Fruit fly (Drosophila melanogaster) whole organism, embryonic: Measurements from ENCODE around the gene CG32320.

Experiments used
- C15 ChIP-seq: fragments of 200-800 bp; sonication (Bioruptor generic); IDR thresholded peaks from 3 replicates; pipeline ENCODE4 v1.3.6; 2022; ENCODE audit warnings: missing biosample characterization, missing genetic modification characterization
- CG10462 ChIP-seq: fragments of 200-800 bp; sonication (Bioruptor generic); optimal IDR thresholded peaks from 2 replicates; lab custom pipeline; 2016; ENCODE audit warnings: missing biosample characterization, missing genetic modification characterization
- CG13123 ChIP-seq: fragments of 200-800 bp; sonication (Bioruptor generic); optimal IDR thresholded peaks from 2 replicates; lab custom pipeline; 2016; ENCODE audit warnings: missing biosample characterization, missing genetic modification characterization
- CG13296 ChIP-seq: fragments of 200-800 bp; sonication (Bioruptor generic); optimal IDR thresholded peaks from 3 replicates; lab custom pipeline; 2018; ENCODE audit warnings: missing biosample characterization, mild to moderate bottlenecking, missing genetic modification characterization
- CG14667 ChIP-seq: fragments of 200-800 bp; sonication (Bioruptor generic); IDR thresholded peaks from 2 replicates; pipeline ENCODE4 v1.3.6; 2022; ENCODE audit warnings: missing biosample characterization, missing genetic modification characterization
- CG1529 ChIP-seq: fragments of 200-800 bp; sonication (Bioruptor generic); optimal IDR thresholded peaks from 3 replicates; lab custom pipeline; 2018; ENCODE audit warnings: missing biosample characterization, missing genetic modification characterization
- CG1832 ChIP-seq: fragments of 200-800 bp; sonication (Bioruptor generic); optimal IDR thresholded peaks from 2 replicates; lab custom pipeline; 2017; ENCODE audit warnings: missing biosample characterization, mild to moderate bottlenecking, missing genetic modification characterization, inconsistent platforms
- CG2120 ChIP-seq: fragments of 200-800 bp; sonication (Bioruptor generic); optimal IDR thresholded peaks from 3 replicates; lab custom pipeline; 2016; ENCODE audit warnings: missing biosample characterization, missing genetic modification characterization
- CG43689 ChIP-seq: fragments of 200-800 bp; sonication (Bioruptor generic); IDR thresholded peaks from 2 replicates; pipeline ENCODE4 v1.3.6; 2022; ENCODE audit warnings: missing biosample characterization, missing genetic modification characterization
- CG6813 ChIP-seq: fragments of 200-800 bp; sonication (Bioruptor generic); optimal IDR thresholded peaks from 2 replicates; lab custom pipeline; 2017; ENCODE audit warnings: missing biosample characterization, missing genetic modification characterization, mild to moderate bottlenecking, moderate library complexity, missing genetic modification reagents
- CG7745 ChIP-seq: fragments of 200-800 bp; sonication (Bioruptor generic); optimal IDR thresholded peaks from 2 replicates; lab custom pipeline; 2018; ENCODE audit warnings: missing biosample characterization, mild to moderate bottlenecking, missing genetic modification characterization, moderate library complexity
- CG7786 ChIP-seq: fragments of 200-800 bp; sonication (Bioruptor generic); optimal IDR thresholded peaks from 2 replicates; lab custom pipeline; 2016; ENCODE audit warnings: missing biosample characterization, missing genetic modification characterization
- CG7963 ChIP-seq: fragments of 200-800 bp; sonication (Bioruptor generic); IDR thresholded peaks from 3 replicates; pipeline ENCODE4 v1.3.6; 2022; ENCODE audit warnings: missing biosample characterization, missing genetic modification characterization; ENCODE audit not compliant: partially characterized antibody
- CG8478 ChIP-seq: fragments of >200 bp; optimal IDR thresholded peaks from 2 replicates; lab custom pipeline; 2018
- CG9797 ChIP-seq: fragments of 200-800 bp; sonication (Bioruptor generic); optimal IDR thresholded peaks from 3 replicates; lab custom pipeline; 2018; ENCODE audit warnings: missing biosample characterization, mild to moderate bottlenecking, missing genetic modification characterization
- CkIIα-i1 ChIP-seq: fragments of 200-800 bp; sonication (Bioruptor generic); IDR thresholded peaks from 2 replicates; pipeline ENCODE4 v1.3.6; 2022; ENCODE audit warnings: missing biosample characterization, missing genetic modification characterization
- Dip2 ChIP-seq: fragments of 200-800 bp; sonication (Bioruptor generic); IDR thresholded peaks from 2 replicates; pipeline ENCODE4 v1.3.6; 2022; ENCODE audit warnings: missing biosample characterization, missing genetic modification characterization
- Kr ChIP-seq: fragments of 200-800 bp; sonication (Bioruptor generic); optimal IDR thresholded peaks from 2 replicates; lab custom pipeline; 2017; ENCODE audit warnings: missing biosample characterization, mild to moderate bottlenecking, missing genetic modification characterization
- MESR4 ChIP-seq: fragments of 200-800 bp; sonication (Bioruptor generic); optimal IDR thresholded peaks from 2 replicates; lab custom pipeline; 2018; ENCODE audit warnings: missing biosample characterization, mild to moderate bottlenecking, missing genetic modification characterization, moderate library complexity
- Max ChIP-seq: fragments of 200-800 bp; sonication (Bioruptor generic); optimal IDR thresholded peaks from 2 replicates; lab custom pipeline; 2016; ENCODE audit warnings: missing biosample characterization, mild to moderate bottlenecking, missing genetic modification characterization
- Mrtf ChIP-seq: fragments of 200-800 bp; sonication (Bioruptor generic); IDR thresholded peaks from 3 replicates; pipeline ENCODE4 v1.3.6; 2022; ENCODE audit warnings: missing biosample characterization, missing genetic modification characterization
- Myb ChIP-seq: fragments of 200-800 bp; sonication (Bioruptor generic); optimal IDR thresholded peaks from 2 replicates; lab custom pipeline; 2016; ENCODE audit warnings: missing biosample characterization, missing genetic modification characterization
- NFAT ChIP-seq: fragments of 200-800 bp; sonication (Bioruptor generic); IDR thresholded peaks from 2 replicates; pipeline ENCODE4 v1.3.6; 2022; ENCODE audit warnings: missing biosample characterization, missing genetic modification characterization
- Neu2 ChIP-seq: fragments of 200-800 bp; sonication (Bioruptor generic); optimal IDR thresholded peaks from 3 replicates; lab custom pipeline; 2016; ENCODE audit warnings: missing biosample characterization, missing genetic modification characterization, borderline replicate concordance
- Oli ChIP-seq: fragments of 200-800 bp; sonication (Bioruptor generic); optimal IDR thresholded peaks from 2 replicates; lab custom pipeline; 2018; ENCODE audit warnings: missing biosample characterization, mild to moderate bottlenecking, missing genetic modification characterization, moderate library complexity
- PHDP ChIP-seq: fragments of 200-800 bp; sonication (Bioruptor generic); optimal IDR thresholded peaks from 3 replicates; lab custom pipeline; 2018; ENCODE audit warnings: missing biosample characterization, mild to moderate bottlenecking, missing genetic modification characterization, moderate library complexity
- Xrp1 ChIP-seq: fragments of 200-800 bp; sonication (Bioruptor generic); IDR thresholded peaks from 2 replicates; pipeline ENCODE4 v1.3.6; 2022; ENCODE audit warnings: missing biosample characterization, missing genetic modification characterization
- corto ChIP-seq: fragments of 200-800 bp; sonication (Bioruptor generic); optimal IDR thresholded peaks from 2 replicates; lab custom pipeline; 2016; ENCODE audit warnings: missing biosample characterization, mild to moderate bottlenecking, missing genetic modification characterization, moderate library complexity
- dati ChIP-seq: fragments of 200-800 bp; sonication (Bioruptor generic); IDR thresholded peaks from 2 replicates; pipeline ENCODE4 v1.3.6; 2022; ENCODE audit warnings: missing biosample characterization, missing genetic modification characterization
- dimm ChIP-seq: fragments of 200-800 bp; sonication (Bioruptor generic); IDR thresholded peaks from 2 replicates; pipeline ENCODE4 v1.3.6; 2022; ENCODE audit warnings: missing biosample characterization, missing genetic modification characterization
- eyg ChIP-seq: fragments of 200-800 bp; sonication (Bioruptor generic); optimal IDR thresholded peaks from 3 replicates; lab custom pipeline; 2016; ENCODE audit warnings: missing biosample characterization, missing genetic modification characterization
- fu2 ChIP-seq: fragments of 200-800 bp; sonication (Bioruptor generic); optimal IDR thresholded peaks from 2 replicates; lab custom pipeline; 2016; ENCODE audit warnings: missing biosample characterization, missing genetic modification characterization
- gcm ChIP-seq: fragments of 200-800 bp; sonication (Bioruptor generic); optimal IDR thresholded peaks from 2 replicates; lab custom pipeline; 2019; ENCODE audit warnings: missing biosample characterization, mild to moderate bottlenecking, missing genetic modification characterization, moderate library complexity
- kni ChIP-seq: fragments of 200-800 bp; sonication (Bioruptor generic); optimal IDR thresholded peaks from 3 replicates; lab custom pipeline; 2017; ENCODE audit warnings: mild to moderate bottlenecking, missing biosample characterization, missing genetic modification reagents, missing genetic modification characterization
- knrl ChIP-seq: fragments of 200-800 bp; sonication (Bioruptor generic); IDR thresholded peaks from 3 replicates; pipeline ENCODE4 v1.3.6; 2022; ENCODE audit warnings: missing biosample characterization, missing genetic modification characterization; ENCODE audit not compliant: partially characterized antibody
- nerfin-2 ChIP-seq: fragments of 200-800 bp; sonication (Bioruptor generic); IDR thresholded peaks from 2 replicates; pipeline ENCODE4 v1.3.6; 2022; ENCODE audit warnings: missing biosample characterization, missing genetic modification characterization; ENCODE audit not compliant: partially characterized antibody
- nom ChIP-seq: fragments of 200-800 bp; sonication (Bioruptor generic); optimal IDR thresholded peaks from 2 replicates; lab custom pipeline; 2017; ENCODE audit warnings: missing biosample characterization, missing genetic modification characterization, mild to moderate bottlenecking, moderate library complexity, missing genetic modification reagents
- onecut ChIP-seq: fragments of 200-800 bp; sonication (Bioruptor generic); IDR thresholded peaks from 2 replicates; pipeline ENCODE4 v1.3.6; 2022; ENCODE audit warnings: missing biosample characterization, missing genetic modification characterization
- pho ChIP-seq: fragments of 200-800 bp; sonication (Bioruptor generic); optimal IDR thresholded peaks from 2 replicates; lab custom pipeline; 2016; ENCODE audit warnings: missing biosample characterization, missing genetic modification characterization
- sc ChIP-seq, 3 experiments: fragments of >200 bp in 2 of 3; fragments of 200-800 bp in 1 of 3; sonication (Bioruptor generic) in 1 of 3; optimal IDR thresholded peaks; 2 replicates in 2 of 3; 3 replicates in 1 of 3; lab custom pipeline; 2017; ENCODE audit warnings: mild to moderate bottlenecking in 1 of 3, missing biosample characterization in 1 of 3, missing genetic modification characterization in 1 of 3, missing genetic modification reagents in 1 of 3
- so ChIP-seq: fragments of 200-800 bp; sonication (Bioruptor generic); IDR thresholded peaks from 3 replicates; pipeline ENCODE4 v1.3.6; 2022; ENCODE audit warnings: missing biosample characterization, missing genetic modification characterization
- stwl ChIP-seq: fragments of 200-800 bp; sonication (Bioruptor generic); optimal IDR thresholded peaks from 3 replicates; lab custom pipeline; 2018; ENCODE audit warnings: missing biosample characterization, mild to moderate bottlenecking, missing genetic modification characterization, moderate library complexity
- tgo ChIP-seq: fragments of 200-800 bp; sonication (Bioruptor generic); IDR thresholded peaks from 3 replicates; pipeline ENCODE4 v1.3.6; 2022; ENCODE audit warnings: missing biosample characterization, missing genetic modification characterization
- tin ChIP-seq: fragments of 200-800 bp; sonication (Bioruptor generic); optimal IDR thresholded peaks from 3 replicates; lab custom pipeline; 2016; ENCODE audit warnings: missing biosample characterization, missing genetic modification characterization
- tll ChIP-seq, 2 experiments: fragments of 200-800 bp in 1 of 2; fragments of >200 bp in 1 of 2; sonication (Bioruptor generic) in 1 of 2; optimal IDR thresholded peaks; 2 replicates each; lab custom pipeline; 2017 to 2019; ENCODE audit warnings: missing biosample characterization in 2 of 2, missing genetic modification characterization in 2 of 2, mild to moderate bottlenecking in 1 of 2, moderate library complexity in 1 of 2
- trh ChIP-seq: fragments of 200-800 bp; sonication (Bioruptor generic); optimal IDR thresholded peaks from 2 replicates; lab custom pipeline; 2016; ENCODE audit warnings: missing biosample characterization, missing genetic modification characterization
- wdn ChIP-seq: fragments of 200-800 bp; sonication (Bioruptor generic); IDR thresholded peaks from 2 replicates; pipeline ENCODE4 v1.3.6; 2022; ENCODE audit warnings: missing biosample characterization, missing genetic modification characterization
- zen2 ChIP-seq: fragments of 200-800 bp; sonication (Bioruptor generic); IDR thresholded peaks from 3 replicates; pipeline ENCODE4 v1.3.6; 2022; ENCODE audit warnings: missing biosample characterization, missing genetic modification characterization; ENCODE audit not compliant: partially characterized antibody

The CG32320 gene

dm6 chr3L:1349942-1350923, 48.2 kb upstream of the CG32320 start (continued):
- TF ChIP-seq Max, result peak; percentile 20
- TF ChIP-seq onecut (GFP tag; lab: Robert Waterston, UW), result no peak
- TF ChIP-seq nerfin-2 (GFP tag; lab: Robert Waterston, UW), result peak; percentile 96
- no peak for TF ChIP-seq CG1529 (GFP tag; lab: Kevin White, UChicago)
- no peak for TF ChIP-seq Xrp1 (GFP tag; lab: Robert Waterston, UW)
- no peak for TF ChIP-seq PHDP (tag; lab: Kevin White, UChicago)
- TF ChIP-seq stwl, result peak; percentile 77
- TF ChIP-seq tin, result peak; percentile 11
- TF ChIP-seq nom (GFP tag; lab: Kevin White, UChicago), result no peak
- TF ChIP-seq CG2120 (GFP tag; lab: Kevin White, UChicago), result peak; percentile 61
- TF ChIP-seq zen2 (GFP tag; lab: Robert Waterston, UW), result peak; percentile 98
- TF ChIP-seq corto (GFP tag; lab: Kevin White, UChicago), result peak; percentile 42
- TF ChIP-seq Mrtf (GFP tag; lab: Robert Waterston, UW), result no peak
- peak; percentile 98 for TF ChIP-seq knrl (GFP tag; lab: Robert Waterston, UW)
- TF ChIP-seq so (GFP tag; lab: Robert Waterston, UW), result no peak
- TF ChIP-seq CkIIα-i1 (GFP tag; lab: Robert Waterston, UW), result no peak
- TF ChIP-seq CG6813 (GFP tag; lab: Kevin White, UChicago), result no peak
- TF ChIP-seq gcm, result no peak
- TF ChIP-seq CG43689, result no peak
- TF ChIP-seq NFAT (GFP tag; lab: Robert Waterston, UW), result no peak
- TF ChIP-seq Oli (tag; lab: Kevin White, UChicago), result peak; percentile 0
- TF ChIP-seq Neu2 (GFP tag; lab: Kevin White, UChicago), result no peak
- TF ChIP-seq CG7745 (tag; lab: Kevin White, UChicago), result no peak
- peak; percentile 50 for TF ChIP-seq pho (GFP tag; lab: Kevin White, UChicago)
- no peak for TF ChIP-seq trh (GFP tag; lab: Kevin White, UChicago)
- TF ChIP-seq Dip2, result no peak
- TF ChIP-seq wdn (GFP tag; lab: Robert Waterston, UW), result no peak
- peak; percentile 97 for TF ChIP-seq CG7963
- no peak for TF ChIP-seq CG1832 (GFP tag; lab: Kevin White, UChicago)
- no peak for TF ChIP-seq tll (GFP tag; optimal IDR thresholded peaks at IDR 0.05; lab: Kevin White, UChicago)
- TF ChIP-seq CG13123, result peak; percentile 1
- no peak for TF ChIP-seq Kr (GFP tag; lab: Kevin White, UChicago)
- no peak for TF ChIP-seq fu2
- TF ChIP-seq MESR4 (GFP tag; lab: Kevin White, UChicago), result peak; percentile 77
- no peak for TF ChIP-seq CG10462 (GFP tag; lab: Kevin White, UChicago)
- no peak for TF ChIP-seq dati
- TF ChIP-seq CG8478, result peak; percentile 94
- no peak; the same call in 2 of the 3 replicates for TF ChIP-seq tgo (GFP tag; lab: Robert Waterston, UW)
- TF ChIP-seq Myb (GFP tag; lab: Kevin White, UChicago), result peak; percentile 15
- no peak for TF ChIP-seq C15 (GFP tag; lab: Robert Waterston, UW)
- no peak for TF ChIP-seq kni (GFP tag; lab: Kevin White, UChicago)
- peak; percentile 22 for TF ChIP-seq CG13296 (GFP tag; lab: Kevin White, UChicago)
- TF ChIP-seq CG9797, result peak; percentile 49
- TF ChIP-seq dimm (GFP tag; lab: Robert Waterston, UW), result no peak
- no peak for TF ChIP-seq CG14667
- TF ChIP-seq eyg (GFP tag; lab: Kevin White, UChicago), result no peak
- TF ChIP-seq sc (optimal IDR thresholded peaks at IDR 0.05; lab: Kevin White, UChicago), result no peak
- TF ChIP-seq sc (GFP tag; optimal IDR thresholded peaks at IDR 0.05; lab: Kevin White, UChicago), result no peak
- TF ChIP-seq CG7786, result peak; percentile 1
